Worm (Caenorhabditis elegans) whole organism, young adult: ENCODE data around the gene srx-36.

ENCODE experiments used
- B0261.1 ChIP-seq: sonication (generic microtip); optimal IDR thresholded peaks from 2 replicates; lab custom pipeline; 2016; ENCODE audit warnings: mild to moderate bottlenecking, missing genetic modification characterization, moderate library complexity, missing compliant biosample characterization
- F52B5.7 ChIP-seq: sonication (generic microtip); optimal IDR thresholded peaks from 2 replicates; lab custom pipeline; 2016; ENCODE audit warnings: mild to moderate bottlenecking, missing genetic modification characterization, missing compliant biosample characterization
- bed-2 ChIP-seq: fragments of 200-800 bp; sonication (Bioruptor generic); IDR thresholded peaks from 2 replicates; pipeline ENCODE4 v1.3.6; 2022; ENCODE audit warnings: missing genetic modification reagents, missing genetic modification characterization, missing compliant biosample characterization
- ekl-4 ChIP-seq: fragments of 200-800 bp; sonication (Bioruptor generic); IDR thresholded peaks from 2 replicates; pipeline ENCODE4 v1.3.6; 2022; ENCODE audit warnings: missing genetic modification reagents, missing genetic modification characterization, missing compliant biosample characterization
- hrde-1 ChIP-seq: sonication (generic microtip); optimal IDR thresholded peaks from 2 replicates; lab custom pipeline; 2016; ENCODE audit warnings: missing genetic modification characterization, mild to moderate bottlenecking, missing compliant biosample characterization, moderate library complexity, missing genotype, missing genetic modification reagents, borderline replicate concordance
- mes-4 ChIP-seq: sonication (generic microtip); optimal IDR thresholded peaks from 2 replicates; lab custom pipeline; 2016; ENCODE audit warnings: missing genotype, missing genetic modification characterization, missing compliant biosample characterization
- nhr-80 ChIP-seq: sonication (generic microtip); optimal IDR thresholded peaks from 2 replicates; lab custom pipeline; 2016; ENCODE audit warnings: missing genetic modification characterization, missing compliant biosample characterization
- pha-4 ChIP-seq: fragments of 150-350 bp; sonication (generic microtip); optimal IDR thresholded peaks from 2 replicates; lab custom pipeline; 2014; ENCODE audit warnings: missing biosample characterization, missing genetic modification reagents, missing genetic modification characterization
- sptf-2 ChIP-seq: fragments of 200-800 bp; sonication (Bioruptor generic); optimal IDR thresholded peaks from 2 replicates; lab custom pipeline; 2018; ENCODE audit warnings: mild to moderate bottlenecking, missing genetic modification characterization, missing compliant biosample characterization
- unc-130 ChIP-seq: sonication (generic microtip); optimal IDR thresholded peaks from 2 replicates; lab custom pipeline; 2016; ENCODE audit warnings: missing genetic modification reagents, missing genetic modification characterization, missing compliant biosample characterization
- unc-62 ChIP-seq: fragments of 150-350 bp; optimal IDR thresholded peaks from 2 replicates; lab custom pipeline; 2014; ENCODE audit warnings: missing biosample characterization, missing genetic modification reagents, missing genetic modification characterization
- zfh-2 ChIP-seq: fragments of 200-800 bp; sonication (Bioruptor generic); conservative IDR thresholded peaks from 2 replicates; pipeline ENCODE4 v1.3.6; 2022; ENCODE audit warnings: missing genetic modification reagents, missing genetic modification characterization, missing compliant biosample characterization

- TF ChIP-seq unc-62 (GFP tag; lab: Kevin White, UChicago) (no peak), F52B5.7 (no peak), hrde-1 (no peak), unc-130 (GFP tag; lab: Kevin White, UChicago) (no peak), ekl-4 (GFP tag; lab: Robert Waterston, UW) (no peak), pha-4 (tag; lab: Kevin White, UChicago) (no peak), sptf-2 (no peak), B0261.1 (no peak), zfh-2 (no peak), mes-4 (tag; lab: Kevin White, UChicago) (no peak), nhr-80 (tag; lab: Kevin White, UChicago) (no peak), bed-2 (GFP tag; lab: Robert Waterston, UW) (no peak)
These were observed 39.6 kb downstream of the srx-36 start, which contains the start of gene nhr-286 for ce11 chrV:7091287-7091686.
